Fruit fly (Drosophila melanogaster): ENCODE data around the gene KrT95D.
A peak's percentile ranks its signal among the peaks of the same experiment; 100 is the strongest.

KrT95D gene

dm6 chr3R:23971208-23971607 is 60.4 kb downstream of the KrT95D start:
- TF ChIP-seq net (GFP tag; optimal IDR thresholded peaks at IDR 0.05) = no peak
- no peak for TF ChIP-seq CG7368 (GFP tag; optimal IDR thresholded peaks at IDR 0.05)
- no peak for TF ChIP-seq fd59A (GFP tag; optimal IDR thresholded peaks at IDR 0.05)
- TF ChIP-seq Ets96B (tag; optimal IDR thresholded peaks at IDR 0.05) = no peak

dm6 chr3R:23969449-23969848 is 62.2 kb downstream of the KrT95D start:
- no peak for TF ChIP-seq CG11762 (GFP tag; optimal IDR thresholded peaks at IDR 0.05; ENCODE audit: insufficient read depth)
- no peak for TF ChIP-seq Eip75B (GFP tag; optimal IDR thresholded peaks at IDR 0.05)
- TF ChIP-seq Blimp-1 (GFP tag; optimal IDR thresholded peaks at IDR 0.05) = no peak
- no peak for TF ChIP-seq dac (GFP tag; optimal IDR thresholded peaks at IDR 0.05)
- TF ChIP-seq fd59A (GFP tag; optimal IDR thresholded peaks at IDR 0.05) = no peak
- no peak for TF ChIP-seq OdsH (GFP tag; optimal IDR thresholded peaks at IDR 0.05)
- TF ChIP-seq achi (GFP tag; optimal IDR thresholded peaks at IDR 0.05) = peak; percentile 7
- TF ChIP-seq Hr39 (GFP tag; optimal IDR thresholded peaks at IDR 0.05) = no peak
- TF ChIP-seq CG32006 (GFP tag; optimal IDR thresholded peaks at IDR 0.05) = peak; percentile 13
- TF ChIP-seq CG3032 (tag; optimal IDR thresholded peaks at IDR 0.05) = no peak
- peak; percentile 17 for TF ChIP-seq Ets96B (tag; optimal IDR thresholded peaks at IDR 0.05)
- TF ChIP-seq eg (GFP tag; IDR thresholded peaks at IDR 0.05) = no peak
- TF ChIP-seq vri (GFP tag; optimal IDR thresholded peaks at IDR 0.05) = no peak
- TF ChIP-seq fkh (GFP tag; optimal IDR thresholded peaks at IDR 0.05) = no peak
- TF ChIP-seq CG11902 (GFP tag; optimal IDR thresholded peaks at IDR 0.05) = peak; percentile 0
- no peak for TF ChIP-seq CG15336 (GFP tag; IDR thresholded peaks at IDR 0.05)
- peak; percentile 26 for TF ChIP-seq CG10669 (GFP tag; optimal IDR thresholded peaks at IDR 0.05)
- no peak for TF ChIP-seq CG6808 (GFP tag; optimal IDR thresholded peaks at IDR 0.05)
- no peak for TF ChIP-seq CG8119 (GFP tag; IDR thresholded peaks at IDR 0.05)
- TF ChIP-seq CG1621 (tag; optimal IDR thresholded peaks at IDR 0.05) = no peak
- TF ChIP-seq fd85E (GFP tag; optimal IDR thresholded peaks at IDR 0.05) = no peak
- no peak for TF ChIP-seq Lpt (GFP tag; optimal IDR thresholded peaks at IDR 0.05)
- no peak for TF ChIP-seq Gug (GFP tag; IDR thresholded peaks at IDR 0.05)
- TF ChIP-seq salr (GFP tag; optimal IDR thresholded peaks at IDR 0.05) = no peak
- TF ChIP-seq acj6 (GFP tag; optimal IDR thresholded peaks at IDR 0.05) = no peak
- no peak for TF ChIP-seq spab (GFP tag; optimal IDR thresholded peaks at IDR 0.05)
- peak; percentile 1 for TF ChIP-seq CG10631 (GFP tag; optimal IDR thresholded peaks at IDR 0.05)
- TF ChIP-seq Ets21C (GFP tag; optimal IDR thresholded peaks at IDR 0.05) = no peak
- no peak for TF ChIP-seq CG6276 (GFP tag; optimal IDR thresholded peaks at IDR 0.05)
- TF ChIP-seq Sox14 (GFP tag; optimal IDR thresholded peaks at IDR 0.05) = no peak
- TF ChIP-seq CG3919 (GFP tag; optimal IDR thresholded peaks at IDR 0.05) = no peak
- no peak for TF ChIP-seq CG31627 (GFP tag; optimal IDR thresholded peaks at IDR 0.05)
- no peak for TF ChIP-seq net (GFP tag; optimal IDR thresholded peaks at IDR 0.05)
- TF ChIP-seq CG9139 (GFP tag; optimal IDR thresholded peaks at IDR 0.05) = no peak
- TF ChIP-seq Sox102F (GFP tag; optimal IDR thresholded peaks at IDR 0.05) = no peak
- no peak for TF ChIP-seq esn (GFP tag; optimal IDR thresholded peaks at IDR 0.05)
- no peak for TF ChIP-seq CG6854 (GFP tag; optimal IDR thresholded peaks at IDR 0.05)
- TF ChIP-seq CG11294 (GFP tag; IDR thresholded peaks at IDR 0.05) = no peak
- no peak for TF ChIP-seq ss (GFP tag; optimal IDR thresholded peaks at IDR 0.05)
- no peak for TF ChIP-seq CG4318 (GFP tag; optimal IDR thresholded peaks at IDR 0.05)
- no peak for TF ChIP-seq dsx (GFP tag; optimal IDR thresholded peaks at IDR 0.05; ENCODE audit: poor library complexity, severe bottlenecking)
- TF ChIP-seq CG8632 (GFP tag; optimal IDR thresholded peaks at IDR 0.05) = peak; percentile 24
- TF ChIP-seq CG8319 (GFP tag; optimal IDR thresholded peaks at IDR 0.05) = no peak

All from whole organism, prepupa.